Fruit fly (Drosophila melanogaster): Measurements from ENCODE around the gene CG42521.

The CG42521 gene

DNA sequence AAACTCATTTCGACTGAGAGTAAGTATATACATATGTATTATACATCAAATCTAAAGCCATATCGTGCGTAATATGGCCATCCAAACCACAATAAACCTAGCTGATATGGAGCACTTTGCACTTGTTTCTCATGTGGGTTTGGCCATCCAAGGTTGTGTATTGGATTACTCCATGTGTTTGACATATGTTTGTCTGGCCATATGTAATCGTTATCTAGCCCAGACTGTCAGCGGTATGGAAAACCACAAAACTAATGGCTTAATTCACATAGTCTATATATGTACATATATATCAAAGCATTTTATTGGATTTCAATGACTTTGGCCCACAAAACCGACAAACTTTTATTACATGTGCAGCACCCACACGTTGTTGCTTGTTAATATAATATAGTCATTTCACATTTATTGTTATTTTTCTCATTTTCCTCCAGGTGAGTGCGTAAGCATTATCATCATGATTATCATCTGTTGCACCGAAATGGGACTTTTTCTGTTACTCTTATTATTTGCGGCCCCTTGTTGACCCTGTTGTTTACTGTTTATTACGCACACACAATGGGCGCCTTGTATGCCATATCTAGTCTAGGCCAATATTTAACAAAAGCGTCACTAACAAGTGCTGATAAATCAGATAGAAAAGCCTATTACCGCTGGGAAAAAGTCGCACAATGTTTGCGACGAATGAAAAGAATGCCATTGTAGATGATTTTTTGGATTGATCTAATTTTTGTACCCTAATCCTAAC is 33.2 kb upstream of the CG42521 start (continued):
- TF ChIP-seq CG33557 (GFP tag; optimal IDR thresholded peaks at IDR 0.05): peak; percentile 40
- TF ChIP-seq CG14667 (GFP tag; IDR thresholded peaks at IDR 0.05): no peak
- no peak for TF ChIP-seq ind (GFP tag; optimal IDR thresholded peaks at IDR 0.05)
- no peak for TF ChIP-seq tna (GFP tag; IDR thresholded peaks at IDR 0.05; ENCODE audit: partially characterized antibody)
- no peak for TF ChIP-seq E2f2 (GFP tag; IDR thresholded peaks at IDR 0.05)
- TF ChIP-seq CG8290 (GFP tag; optimal IDR thresholded peaks at IDR 0.05): peak; percentile 54
- TF ChIP-seq CG8290 (tag; optimal IDR thresholded peaks at IDR 0.05): peak in 1 of 2 experiments; percentile 83
- TF ChIP-seq C15 (GFP tag; IDR thresholded peaks at IDR 0.05): 0 out of 3 replicates have a peak, but pooled peaks have one; percentile 34
- no peak for TF ChIP-seq CG7745 (tag; optimal IDR thresholded peaks at IDR 0.05)
- peak; percentile 38 for TF ChIP-seq CG12104 (GFP tag; optimal IDR thresholded peaks at IDR 0.05)
- no peak for TF ChIP-seq knrl (GFP tag; IDR thresholded peaks at IDR 0.05; ENCODE audit: partially characterized antibody)
- TF ChIP-seq NFAT (GFP tag; IDR thresholded peaks at IDR 0.05): no peak
- no peak for TF ChIP-seq CG11247 (GFP tag; IDR thresholded peaks at IDR 0.05)
- no peak for TF ChIP-seq CG9437 (GFP tag; optimal IDR thresholded peaks at IDR 0.05)
- peak; percentile 37; the same call in 1 of the 3 replicates for TF ChIP-seq CG17361 (GFP tag; IDR thresholded peaks at IDR 0.05)
- no peak for TF ChIP-seq CG34224 (GFP tag; IDR thresholded peaks at IDR 0.05; ENCODE audit: partially characterized antibody)
- TF ChIP-seq al (GFP tag; IDR thresholded peaks at IDR 0.05): no peak
- TF ChIP-seq dmrt11E (tag; optimal IDR thresholded peaks at IDR 0.05): peak; percentile 42
- TF ChIP-seq Hand (GFP tag; optimal IDR thresholded peaks at IDR 0.05): no peak
- peak; percentile 36 for TF ChIP-seq Lhr (GFP tag; optimal IDR thresholded peaks at IDR 0.05)
- TF ChIP-seq MBD-R2 (GFP tag; IDR thresholded peaks at IDR 0.05): peak; percentile 13; the same call in 1 of the 2 replicates
- TF ChIP-seq CG12155 (GFP tag; optimal IDR thresholded peaks at IDR 0.05): peak; percentile 32
- TF ChIP-seq CG3407 (GFP tag; optimal IDR thresholded peaks at IDR 0.05): peak; percentile 80
- TF ChIP-seq CHES-1-like (GFP tag; optimal IDR thresholded peaks at IDR 0.05): peak; percentile 49
- TF ChIP-seq CG17612 (GFP tag; IDR thresholded peaks at IDR 0.05): no peak
- no peak for TF ChIP-seq ftz-f1 (GFP tag; optimal IDR thresholded peaks at IDR 0.05)
- TF ChIP-seq CG17829 (tag; optimal IDR thresholded peaks at IDR 0.05): peak; percentile 14
- TF ChIP-seq corto (GFP tag; optimal IDR thresholded peaks at IDR 0.05): no peak
- peak; percentile 63 for TF ChIP-seq dmrt99B (tag; optimal IDR thresholded peaks at IDR 0.05)
- TF ChIP-seq CG11456 (GFP tag; IDR thresholded peaks at IDR 0.05): no peak; the same call in 2 of the 3 replicates
- no peak for TF ChIP-seq inv (GFP tag; IDR thresholded peaks at IDR 0.05; ENCODE audit: partially characterized antibody)
- peak; percentile 85 for TF ChIP-seq CrebB (tag; optimal IDR thresholded peaks at IDR 0.05)
- TF ChIP-seq hb (GFP tag; IDR thresholded peaks at IDR 0.05; ENCODE audit: partially characterized antibody): no peak
- TF ChIP-seq run (tag; optimal IDR thresholded peaks at IDR 0.05): peak; percentile 23
- TF ChIP-seq CG7786 (GFP tag; optimal IDR thresholded peaks at IDR 0.05): peak; percentile 26
- no peak for TF ChIP-seq CG9215 (GFP tag; IDR thresholded peaks at IDR 0.05)
- peak; percentile 77 for TF ChIP-seq Atf6 (GFP tag; IDR thresholded peaks at IDR 0.05)
- peak; percentile 19 for TF ChIP-seq CG8944 (GFP tag; optimal IDR thresholded peaks at IDR 0.05)
- TF ChIP-seq PHDP (tag; optimal IDR thresholded peaks at IDR 0.05): peak; percentile 75
- no peak for TF ChIP-seq kni (GFP tag; optimal IDR thresholded peaks at IDR 0.05)
- peak; percentile 53 for TF ChIP-seq CG12744 (GFP tag; optimal IDR thresholded peaks at IDR 0.05)
